Fruit fly (Drosophila melanogaster) whole organism, prepupa: ENCODE measurements around the gene CG42263.

Experiments used
- CG10631 ChIP-seq: fragments of 200-800 bp; sonication (Bioruptor generic); optimal IDR thresholded peaks from 2 replicates; lab custom pipeline; 2016; ENCODE audit warnings: missing biosample characterization, missing genetic modification characterization
- CG10669 ChIP-seq: fragments of 200-800 bp; sonication (Bioruptor generic); optimal IDR thresholded peaks from 3 replicates; lab custom pipeline; 2018; ENCODE audit warnings: missing biosample characterization, mild to moderate bottlenecking, missing genetic modification characterization, moderate library complexity
- CG11294 ChIP-seq: fragments of 200-800 bp; sonication (Bioruptor generic); IDR thresholded peaks from 2 replicates; pipeline ENCODE4 v1.3.6; 2022; ENCODE audit warnings: missing biosample characterization, missing genetic modification characterization
- CG11762 ChIP-seq: fragments of 200-800 bp; sonication (Bioruptor generic); optimal IDR thresholded peaks from 3 replicates; lab custom pipeline; 2016; ENCODE audit warnings: missing biosample characterization, missing genetic modification characterization; ENCODE audit not compliant: insufficient read depth
- CG11902 ChIP-seq: fragments of 200-800 bp; sonication (Bioruptor generic); optimal IDR thresholded peaks from 3 replicates; lab custom pipeline; 2016; ENCODE audit warnings: missing biosample characterization, missing genetic modification characterization
- CG15336 ChIP-seq: fragments of 200-800 bp; sonication (Bioruptor generic); IDR thresholded peaks from 2 replicates; pipeline ENCODE4 v1.3.6; 2022; ENCODE audit warnings: missing biosample characterization, missing genetic modification characterization
- CG1621 ChIP-seq: fragments of 200-800 bp; sonication (Bioruptor generic); optimal IDR thresholded peaks from 3 replicates; lab custom pipeline; 2018; ENCODE audit warnings: missing biosample characterization, mild to moderate bottlenecking, missing genetic modification characterization
- CG16779 ChIP-seq: fragments of 200-800 bp; sonication (Bioruptor generic); optimal IDR thresholded peaks from 3 replicates; lab custom pipeline; 2017; ENCODE audit warnings: missing biosample characterization, mild to moderate bottlenecking, missing genetic modification characterization
- CG3032 ChIP-seq: fragments of 200-800 bp; optimal IDR thresholded peaks from 2 replicates; lab custom pipeline; 2019; ENCODE audit warnings: missing biosample characterization, mild to moderate bottlenecking, missing genetic modification characterization, moderate library complexity
- CG31627 ChIP-seq: fragments of 200-800 bp; sonication (Bioruptor generic); optimal IDR thresholded peaks from 3 replicates; lab custom pipeline; 2016; ENCODE audit warnings: missing biosample characterization, missing genetic modification characterization
- CG34406 ChIP-seq: fragments of 200-800 bp; sonication (Bioruptor generic); optimal IDR thresholded peaks from 3 replicates; lab custom pipeline; 2016; ENCODE audit warnings: missing biosample characterization, missing genetic modification characterization
- CG3919 ChIP-seq: fragments of 200-800 bp; sonication (Bioruptor generic); optimal IDR thresholded peaks from 3 replicates; lab custom pipeline; 2016; ENCODE audit warnings: missing biosample characterization, missing genetic modification characterization
- CG4318 ChIP-seq: fragments of 200-800 bp; sonication (Bioruptor generic); optimal IDR thresholded peaks from 3 replicates; lab custom pipeline; 2017; ENCODE audit warnings: missing biosample characterization, mild to moderate bottlenecking, missing genetic modification characterization
- CG6276 ChIP-seq: fragments of 200-800 bp; sonication (Bioruptor generic); optimal IDR thresholded peaks from 2 replicates; lab custom pipeline; 2017; ENCODE audit warnings: missing biosample characterization, mild to moderate bottlenecking, missing genetic modification characterization
- CG6808 ChIP-seq: fragments of 200-800 bp; sonication (Bioruptor generic); optimal IDR thresholded peaks from 3 replicates; lab custom pipeline; 2017; ENCODE audit warnings: missing biosample characterization, missing genetic modification characterization, mild to moderate bottlenecking, moderate library complexity, missing genetic modification reagents
- CG6854 ChIP-seq: fragments of 200-800 bp; sonication (Bioruptor generic); optimal IDR thresholded peaks from 2 replicates; lab custom pipeline; 2017; ENCODE audit warnings: missing biosample characterization, mild to moderate bottlenecking, missing genetic modification characterization
- CG7368 ChIP-seq: fragments of 200-800 bp; sonication (Bioruptor generic); optimal IDR thresholded peaks from 3 replicates; lab custom pipeline; 2016; ENCODE audit warnings: missing biosample characterization, missing genetic modification characterization
- CG8119 ChIP-seq: fragments of 200-800 bp; sonication (Bioruptor generic); IDR thresholded peaks from 3 replicates; pipeline ENCODE4 v1.3.6; 2022; ENCODE audit warnings: missing biosample characterization, missing genetic modification characterization
- CG8319 ChIP-seq: fragments of 200-800 bp; sonication (Bioruptor generic); optimal IDR thresholded peaks from 3 replicates; lab custom pipeline; 2016; ENCODE audit warnings: missing biosample characterization, missing genetic modification characterization
- CG8632 ChIP-seq: fragments of 200-800 bp; sonication (Bioruptor generic); optimal IDR thresholded peaks from 3 replicates; lab custom pipeline; 2016; ENCODE audit warnings: missing biosample characterization, missing genetic modification characterization
- CG9139 ChIP-seq: fragments of 200-800 bp; sonication (Bioruptor generic); optimal IDR thresholded peaks from 3 replicates; lab custom pipeline; 2017; ENCODE audit warnings: missing biosample characterization, mild to moderate bottlenecking, missing genetic modification characterization
- Eip75B ChIP-seq: fragments of 200-800 bp; sonication (Bioruptor generic); optimal IDR thresholded peaks from 3 replicates; lab custom pipeline; 2016; ENCODE audit warnings: missing biosample characterization, missing genetic modification characterization
- Ets21C ChIP-seq: fragments of 200-800 bp; sonication (Bioruptor generic); optimal IDR thresholded peaks from 3 replicates; lab custom pipeline; 2016; ENCODE audit warnings: missing biosample characterization, missing genetic modification characterization
- Ets96B ChIP-seq: fragments of 200-800 bp; optimal IDR thresholded peaks from 2 replicates; lab custom pipeline; 2019; ENCODE audit warnings: missing biosample characterization, mild to moderate bottlenecking, missing genetic modification characterization, moderate library complexity
- Gug ChIP-seq: fragments of 200-800 bp; sonication (Bioruptor generic); IDR thresholded peaks from 2 replicates; pipeline ENCODE4 v1.3.6; 2022; ENCODE audit warnings: missing biosample characterization, missing genetic modification characterization
- Hr38 ChIP-seq: sonication (Bioruptor generic); optimal IDR thresholded peaks from 2 replicates; lab custom pipeline; 2016; ENCODE audit warnings: missing biosample characterization, missing genetic modification characterization
- Hr39 ChIP-seq: fragments of 200-800 bp; sonication (Bioruptor generic); optimal IDR thresholded peaks from 2 replicates; lab custom pipeline; 2016; ENCODE audit warnings: missing biosample characterization, missing genetic modification characterization
- Hr4 ChIP-seq: fragments of 200-800 bp; sonication (Bioruptor generic); optimal IDR thresholded peaks from 3 replicates; lab custom pipeline; 2016; ENCODE audit warnings: missing biosample characterization, missing genetic modification characterization
- Lpt ChIP-seq: fragments of 200-800 bp; sonication (Bioruptor generic); optimal IDR thresholded peaks from 3 replicates; lab custom pipeline; 2016; ENCODE audit warnings: missing biosample characterization, missing genetic modification characterization
- OdsH ChIP-seq: fragments of 200-800 bp; sonication (Bioruptor generic); optimal IDR thresholded peaks from 3 replicates; lab custom pipeline; 2016; ENCODE audit warnings: missing biosample characterization, missing genetic modification characterization
- Smox ChIP-seq: fragments of 200-800 bp; sonication (Bioruptor generic); optimal IDR thresholded peaks from 3 replicates; lab custom pipeline; 2016; ENCODE audit warnings: missing biosample characterization, missing genetic modification characterization
- Sox102F ChIP-seq: fragments of 200-800 bp; sonication (Bioruptor generic); optimal IDR thresholded peaks from 2 replicates; lab custom pipeline; 2016; ENCODE audit warnings: missing biosample characterization, mild to moderate bottlenecking, missing genetic modification characterization
- Sox14 ChIP-seq: fragments of 200-800 bp; sonication (Bioruptor generic); optimal IDR thresholded peaks from 3 replicates; lab custom pipeline; 2016; ENCODE audit warnings: missing biosample characterization, missing genetic modification characterization
- achi ChIP-seq: fragments of 200-800 bp; sonication (Bioruptor generic); optimal IDR thresholded peaks from 3 replicates; lab custom pipeline; 2016; ENCODE audit warnings: missing biosample characterization, missing genetic modification characterization
- acj6 ChIP-seq: fragments of 200-800 bp; sonication (Bioruptor generic); optimal IDR thresholded peaks from 3 replicates; lab custom pipeline; 2016; ENCODE audit warnings: missing biosample characterization, missing genetic modification characterization
- cyc ChIP-seq: fragments of 200-800 bp; sonication (Bioruptor generic); optimal IDR thresholded peaks from 3 replicates; lab custom pipeline; 2016; ENCODE audit warnings: missing biosample characterization, missing genetic modification characterization
- dac ChIP-seq: fragments of 200-800 bp; sonication (Bioruptor generic); optimal IDR thresholded peaks from 2 replicates; lab custom pipeline; 2017; ENCODE audit warnings: missing biosample characterization, mild to moderate bottlenecking, missing genetic modification characterization
- dsx ChIP-seq: fragments of 200-800 bp; optimal IDR thresholded peaks from 3 replicates; lab custom pipeline; 2019; ENCODE audit warnings: missing biosample characterization, mild to moderate bottlenecking, missing genetic modification characterization, moderate library complexity; ENCODE audit not compliant: poor library complexity, severe bottlenecking
- eg ChIP-seq: fragments of 200-800 bp; sonication (Bioruptor generic); IDR thresholded peaks from 3 replicates; pipeline ENCODE4 v1.3.6; 2022; ENCODE audit warnings: missing biosample characterization, missing genetic modification characterization
- fd59A ChIP-seq: fragments of 200-800 bp; sonication (Bioruptor generic); optimal IDR thresholded peaks from 2 replicates; lab custom pipeline; 2017; ENCODE audit warnings: missing biosample characterization, mild to moderate bottlenecking, missing genetic modification characterization, missing genetic modification reagents
- fd85E ChIP-seq: fragments of 200-800 bp; sonication (Bioruptor generic); optimal IDR thresholded peaks from 3 replicates; lab custom pipeline; 2016; ENCODE audit warnings: missing biosample characterization, missing genetic modification characterization
- fkh ChIP-seq: fragments of 200-800 bp; sonication (Bioruptor generic); optimal IDR thresholded peaks from 3 replicates; lab custom pipeline; 2017; ENCODE audit warnings: missing biosample characterization, mild to moderate bottlenecking, missing genetic modification characterization, moderate library complexity
- lz ChIP-seq: fragments of 200-800 bp; sonication (Bioruptor generic); optimal IDR thresholded peaks from 3 replicates; lab custom pipeline; 2016; ENCODE audit warnings: missing biosample characterization, missing genetic modification characterization
- salr ChIP-seq, 2 experiments: fragments of 200-800 bp; sonication (Bioruptor generic); optimal IDR thresholded peaks; 3 replicates each; lab custom pipeline; 2016 to 2018; ENCODE audit warnings: missing biosample characterization in 2 of 2, missing genetic modification characterization in 2 of 2, mild to moderate bottlenecking in 1 of 2
- spab ChIP-seq: fragments of 200-800 bp; sonication (Bioruptor generic); optimal IDR thresholded peaks from 2 replicates; lab custom pipeline; 2017; ENCODE audit warnings: missing biosample characterization, mild to moderate bottlenecking, missing genetic modification characterization, missing genetic modification reagents
- ss ChIP-seq, 2 experiments: fragments of 200-800 bp; sonication (Bioruptor generic); optimal IDR thresholded peaks; 2 replicates in 1 of 2; 3 replicates in 1 of 2; lab custom pipeline; 2017 to 2018; ENCODE audit warnings: mild to moderate bottlenecking in 2 of 2, missing biosample characterization in 2 of 2, missing genetic modification characterization in 2 of 2, moderate library complexity in 1 of 2
- svp ChIP-seq: fragments of 200-800 bp; sonication (Bioruptor generic); peaks from one replicate; lab custom pipeline; 2016; ENCODE audit warnings: missing biosample characterization, missing genetic modification characterization
- topi ChIP-seq: fragments of 200-800 bp; sonication (Bioruptor generic); optimal IDR thresholded peaks from 3 replicates; lab custom pipeline; 2016; ENCODE audit warnings: missing biosample characterization, missing genetic modification characterization
- vri ChIP-seq: fragments of 200-800 bp; sonication (Bioruptor generic); optimal IDR thresholded peaks from 3 replicates; lab custom pipeline; 2016; ENCODE audit warnings: missing biosample characterization, mild to moderate bottlenecking, missing genetic modification characterization

The CG42263 gene

dm6 chr3L:19968725-19969598 is 13.4 kb upstream of the CG42263 start:
- TF ChIP-seq svp (peak; percentile 52), spab (no peak)

DNA sequence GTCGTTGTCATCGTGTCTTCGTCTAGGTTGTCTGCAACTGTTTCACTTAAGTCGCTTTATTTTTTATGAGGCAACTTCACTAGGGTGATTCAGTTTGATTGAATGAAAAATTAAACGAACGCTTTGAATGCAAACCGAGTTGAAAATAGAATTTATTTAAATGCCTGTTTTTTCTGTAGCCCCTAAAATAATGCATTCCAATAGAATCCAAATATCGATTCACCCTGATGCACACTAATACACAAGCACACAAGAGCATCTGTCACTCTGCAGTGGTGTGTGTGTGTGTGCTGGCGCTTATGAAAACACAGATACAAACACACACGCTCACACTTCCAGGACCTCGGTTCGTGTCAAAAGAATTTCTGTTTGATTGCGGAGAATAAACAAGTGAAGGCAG is 6.2 kb upstream of the CG42263 start:
- TF ChIP-seq Hr39 (GFP tag; lab: Kevin White, UChicago) (no peak), lz (GFP tag; lab: Kevin White, UChicago) (peak; percentile 15), CG15336 (GFP tag; lab: Robert Waterston, UW) (no peak), CG8319 (GFP tag; lab: Kevin White, UChicago) (no peak), CG6854 (GFP tag; lab: Kevin White, UChicago) (no peak), Lpt (GFP tag; lab: Kevin White, UChicago) (no peak), CG7368 (GFP tag; lab: Kevin White, UChicago) (no peak), CG4318 (GFP tag; lab: Kevin White, UChicago) (no peak), CG3919 (no peak), CG1621 (no peak), CG8632 (GFP tag; lab: Kevin White, UChicago) (peak; percentile 28), vri (GFP tag; lab: Kevin White, UChicago) (no peak), CG10631 (GFP tag; lab: Kevin White, UChicago) (peak; percentile 36), cyc (GFP tag; lab: Kevin White, UChicago) (no peak), Hr4 (GFP tag; lab: Kevin White, UChicago) (peak; percentile 39), achi (GFP tag; lab: Kevin White, UChicago) (peak; percentile 36), CG9139 (GFP tag; lab: Kevin White, UChicago) (peak; percentile 6), CG34406 (GFP tag; lab: Kevin White, UChicago) (no peak), CG16779 (tag; lab: Kevin White, UChicago) (peak; percentile 8), salr (GFP tag; optimal IDR thresholded peaks at IDR 0.05; lab: Kevin White, UChicago) (no peak), CG6808 (GFP tag; lab: Kevin White, UChicago) (peak; percentile 2), ss (GFP tag; optimal IDR thresholded peaks at IDR 0.05; lab: Kevin White, UChicago) (peak in 1 of 2 experiments; percentile 51), fd59A (GFP tag; lab: Kevin White, UChicago) (peak; percentile 44), topi (no peak), spab (peak; percentile 40), OdsH (GFP tag; lab: Kevin White, UChicago) (peak; percentile 12), CG11294 (GFP tag; lab: Robert Waterston, UW) (no peak), Gug (GFP tag; lab: Robert Waterston, UW) (no peak), CG8119 (GFP tag; lab: Robert Waterston, UW) (peak; percentile 44; the same call in 2 of the 3 replicates), Hr38 (no peak), fd85E (GFP tag; lab: Kevin White, UChicago) (no peak), Smox (GFP tag; lab: Kevin White, UChicago) (no peak), Ets21C (no peak), fkh (no peak), dac (GFP tag; lab: Kevin White, UChicago) (no peak), acj6 (peak; percentile 14), Sox14 (peak; percentile 5), Sox102F (peak; percentile 7), Eip75B (GFP tag; lab: Kevin White, UChicago) (no peak), eg (GFP tag; lab: Robert Waterston, UW) (no peak), CG31627 (GFP tag; lab: Kevin White, UChicago) (peak; percentile 1), CG3032 (no peak), CG11762 (GFP tag; lab: Kevin White, UChicago) (no peak), CG10669 (no peak), CG11902 (GFP tag; lab: Kevin White, UChicago) (no peak), dsx (GFP tag; lab: Kevin White, UChicago) (peak; percentile 20), Ets96B (tag; lab: Kevin White, UChicago) (peak; percentile 51), CG6276 (no peak)
